Fruit fly (Drosophila melanogaster): ENCODE results near the gene CG6106.

DNA sequence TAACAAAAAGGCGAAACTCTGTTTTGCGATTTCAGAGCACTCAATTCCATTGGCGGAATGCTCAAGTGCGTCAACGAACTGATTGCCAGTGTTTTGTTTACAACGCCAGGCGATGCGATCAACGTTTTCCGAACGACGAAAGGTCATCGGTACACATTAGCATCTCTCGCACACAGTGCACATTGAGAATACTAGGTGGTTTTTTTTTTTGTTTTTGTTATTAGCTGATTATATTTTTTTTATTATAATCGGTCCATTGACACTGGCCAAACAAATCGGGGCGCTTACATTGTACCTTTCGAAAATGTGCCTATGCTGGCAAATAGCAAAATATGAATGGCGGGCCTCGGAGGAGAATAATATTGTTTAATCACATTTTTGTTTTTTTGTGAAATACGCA is 36.5 kb downstream of the CG6106 start:
- no peak for TF ChIP-seq dl (GFP tag; optimal IDR thresholded peaks at IDR 0.05; ENCODE audit: insufficient read depth in 1 of 2, partially characterized antibody in 2 of 2)
- TF ChIP-seq woc (GFP tag; optimal IDR thresholded peaks at IDR 0.05) = no peak
- TF ChIP-seq dsf (GFP tag; optimal IDR thresholded peaks at IDR 0.05; ENCODE audit: borderline replicate concordance) = no peak
- TF ChIP-seq usp (GFP tag; optimal IDR thresholded peaks at IDR 0.05) = no peak
- no peak for TF ChIP-seq Hnf4 (GFP tag; optimal IDR thresholded peaks at IDR 0.05)
- no peak for TF ChIP-seq psq (GFP tag; optimal IDR thresholded peaks at IDR 0.05)
- no peak for TF ChIP-seq Jra (GFP tag; optimal IDR thresholded peaks at IDR 0.05)
